Worm (Caenorhabditis elegans) whole organism, young adult: ENCODE data around the gene mam-4.

Experiments used
- F23B12.7 ChIP-seq: sonication (generic microtip); optimal IDR thresholded peaks from 2 replicates; lab custom pipeline; 2017; ENCODE audit warnings: missing genetic modification characterization, mild to moderate bottlenecking, missing compliant biosample characterization, antibody characterized with exemption, moderate library complexity; ENCODE audit not compliant: insufficient read depth
- F57A8.1 ChIP-seq: fragments of 200-800 bp; sonication (Bioruptor generic); optimal IDR thresholded peaks from 2 replicates; lab custom pipeline; 2018; ENCODE audit warnings: mild to moderate bottlenecking, missing genetic modification characterization, moderate library complexity, missing compliant biosample characterization
- T07F8.4 ChIP-seq: sonication (generic microtip); optimal IDR thresholded peaks from 2 replicates; lab custom pipeline; 2016; ENCODE audit warnings: mild to moderate bottlenecking, missing genetic modification characterization, moderate library complexity, missing compliant biosample characterization
- Y67H2A.10 ChIP-seq: fragments of 200-800 bp; sonication (Bioruptor generic); conservative IDR thresholded peaks from 2 replicates; pipeline ENCODE4 v1.3.6; 2022; ENCODE audit warnings: missing genetic modification reagents, missing genetic modification characterization, missing compliant biosample characterization
- akir-1 ChIP-seq: fragments of 200-800 bp; sonication (Bioruptor generic); optimal IDR thresholded peaks from 2 replicates; lab custom pipeline; 2018; ENCODE audit warnings: mild to moderate bottlenecking, missing genetic modification characterization, moderate library complexity, missing compliant biosample characterization
- athp-1 ChIP-seq: sonication (generic microtip); optimal IDR thresholded peaks from 2 replicates; lab custom pipeline; 2017; ENCODE audit warnings: mild to moderate bottlenecking, missing genetic modification characterization, missing compliant biosample characterization
- attf-3 ChIP-seq: fragments of 200-800 bp; sonication (Bioruptor generic); conservative IDR thresholded peaks from 2 replicates; pipeline ENCODE4 v1.3.6; 2022; ENCODE audit warnings: missing genetic modification reagents, missing genetic modification characterization, missing compliant biosample characterization
- cebp-1 ChIP-seq, 2 experiments: fragments of 200-800 bp in 1 of 2; sonication (Bioruptor generic) in 1 of 2; sonication (generic microtip) in 1 of 2; IDR thresholded peaks in 1 of 2; optimal IDR thresholded peaks in 1 of 2; 2 replicates each; pipeline versions ENCODE4 v1.3.6 to Lab custom; 2017 to 2022; ENCODE audit warnings: missing compliant biosample characterization in 2 of 2, missing genetic modification characterization in 2 of 2, mild to moderate bottlenecking in 1 of 2, missing genetic modification reagents in 1 of 2, moderate library complexity in 1 of 2
- dox-1 ChIP-seq: fragments of 200-800 bp; sonication (Bioruptor generic); IDR thresholded peaks from 2 replicates; pipeline ENCODE4 v1.3.6; 2022; ENCODE audit warnings: missing genetic modification reagents, missing genetic modification characterization, missing compliant biosample characterization
- dpl-1 ChIP-seq: fragments of 150-350 bp; optimal IDR thresholded peaks from 2 replicates; lab custom pipeline; 2014; ENCODE audit warnings: missing biosample characterization, missing genetic modification reagents, missing genetic modification characterization
- efl-1 ChIP-seq: fragments of 150-350 bp; optimal IDR thresholded peaks from 2 replicates; lab custom pipeline; 2014; ENCODE audit warnings: missing biosample characterization, missing genetic modification reagents, missing genetic modification characterization
- ets-4 ChIP-seq: fragments of 200-800 bp; sonication (Bioruptor generic); optimal IDR thresholded peaks from 2 replicates; lab custom pipeline; 2018; ENCODE audit warnings: mild to moderate bottlenecking, missing genetic modification characterization, missing compliant biosample characterization
- gei-17 ChIP-seq: fragments of 200-800 bp; sonication (Bioruptor generic); optimal IDR thresholded peaks from 2 replicates; lab custom pipeline; 2018; ENCODE audit warnings: mild to moderate bottlenecking, missing genetic modification characterization, missing compliant biosample characterization
- lin-26 ChIP-seq: fragments of 200-800 bp; sonication (Bioruptor generic); IDR thresholded peaks from 2 replicates; pipeline ENCODE4 v1.3.6; 2022; ENCODE audit warnings: missing genetic modification reagents, missing genetic modification characterization, missing compliant biosample characterization
- lsl-1 ChIP-seq: fragments of 200-800 bp; sonication (Bioruptor generic); optimal IDR thresholded peaks from 2 replicates; lab custom pipeline; 2018; ENCODE audit warnings: mild to moderate bottlenecking, missing genetic modification characterization, moderate library complexity, missing compliant biosample characterization
- madf-3 ChIP-seq: fragments of 200-800 bp; sonication (Bioruptor generic); IDR thresholded peaks from 2 replicates; pipeline ENCODE4 v1.3.6; 2022; ENCODE audit warnings: missing genetic modification reagents, missing genetic modification characterization, missing compliant biosample characterization
- nfya-1 ChIP-seq: sonication (generic microtip); optimal IDR thresholded peaks from 2 replicates; lab custom pipeline; 2017; ENCODE audit warnings: antibody characterized with exemption, missing compliant biosample characterization, missing genetic modification characterization, borderline replicate concordance; ENCODE audit not compliant: insufficient read depth
- nhr-80 ChIP-seq: sonication (generic microtip); optimal IDR thresholded peaks from 2 replicates; lab custom pipeline; 2016; ENCODE audit warnings: missing genetic modification characterization, missing compliant biosample characterization
- pbrm-1 ChIP-seq: fragments of 200-800 bp; sonication (Bioruptor generic); IDR thresholded peaks from 2 replicates; pipeline ENCODE4 v1.3.6; 2022; ENCODE audit warnings: missing genetic modification reagents, missing genetic modification characterization, missing compliant biosample characterization
- pha-4 ChIP-seq: fragments of 150-350 bp; sonication (generic microtip); optimal IDR thresholded peaks from 2 replicates; lab custom pipeline; 2014; ENCODE audit warnings: missing biosample characterization, missing genetic modification reagents, missing genetic modification characterization
- rpc-1 ChIP-seq, 2 experiments: fragments of 150-350 bp in 1 of 2; sonication (generic microtip) in 1 of 2; optimal IDR thresholded peaks; 2 replicates each; lab custom pipeline; 2014 to 2018; ENCODE audit warnings: missing biosample characterization in 1 of 2, missing genetic modification characterization in 1 of 2, missing genetic modification reagents in 1 of 2, missing genotype in 1 of 2
- snpc-4 ChIP-seq, 5 experiments: fragments of 150-350 bp in 1 of 5; sonication (generic microtip) in 4 of 5; optimal IDR thresholded peaks; 2 replicates each; lab custom pipeline; 2014 to 2018; ENCODE audit warnings: missing genetic modification characterization in 5 of 5, missing biosample characterization in 3 of 5, antibody characterized with exemption in 2 of 5, mild to moderate bottlenecking in 2 of 5, missing compliant biosample characterization in 2 of 5, missing genotype in 2 of 5, moderate library complexity in 2 of 5, missing genetic modification reagents in 1 of 5
- tbp1 ChIP-seq: fragments of 200-800 bp; sonication (Bioruptor generic); optimal IDR thresholded peaks from 2 replicates; lab custom pipeline; 2018; ENCODE audit warnings: mild to moderate bottlenecking, missing genetic modification characterization, missing compliant biosample characterization
- unc-62 ChIP-seq: fragments of 150-350 bp; optimal IDR thresholded peaks from 2 replicates; lab custom pipeline; 2014; ENCODE audit warnings: missing biosample characterization, missing genetic modification reagents, missing genetic modification characterization
- zfh-2 ChIP-seq: fragments of 200-800 bp; sonication (Bioruptor generic); conservative IDR thresholded peaks from 2 replicates; pipeline ENCODE4 v1.3.6; 2022; ENCODE audit warnings: missing genetic modification reagents, missing genetic modification characterization, missing compliant biosample characterization
- ztf-26 ChIP-seq: sonication (generic microtip); optimal IDR thresholded peaks from 2 replicates; lab custom pipeline; 2017; ENCODE audit warnings: missing genetic modification characterization, missing compliant biosample characterization
- ztf-28 ChIP-seq: fragments of 200-800 bp; sonication (Bioruptor generic); IDR thresholded peaks from 2 replicates; pipeline ENCODE4 v1.3.6; 2022; ENCODE audit warnings: missing genetic modification reagents, missing genetic modification characterization, missing compliant biosample characterization
- ztf-3 ChIP-seq: fragments of 200-800 bp; sonication (Bioruptor generic); optimal IDR thresholded peaks from 2 replicates; lab custom pipeline; 2018; ENCODE audit warnings: mild to moderate bottlenecking, missing genetic modification characterization, missing compliant biosample characterization

The mam-4 gene

DNA sequence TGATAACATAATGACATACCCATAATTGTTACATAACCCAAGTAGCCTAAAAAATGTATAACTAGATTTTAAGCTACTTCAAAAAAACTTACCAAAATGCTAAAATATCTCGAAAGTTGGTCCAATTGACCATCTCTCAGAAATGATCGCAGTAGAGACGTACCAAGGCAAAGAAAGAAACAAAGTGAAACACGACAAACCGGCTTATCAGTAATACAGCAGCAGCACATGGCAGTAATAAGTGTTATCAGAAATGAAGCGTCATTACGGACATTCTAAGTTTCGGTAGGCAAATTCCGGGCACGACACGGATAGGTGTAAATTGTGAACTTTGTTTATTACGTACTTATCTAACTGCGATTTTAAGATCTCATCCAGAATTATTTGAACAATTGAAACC lies 17.5 kb downstream of the mam-4 start, which contains the start of gene cln-3.1:
Gene cln-3.1 (minus strand): TSS at position 171 of the 400 bp plus-strand sequence.
- TF ChIP-seq nhr-80 (tag; lab: Kevin White, UChicago) (peak; percentile 61), rpc-1 (optimal IDR thresholded peaks at IDR 0.05; lab: Kevin White, UChicago) (no peak), rpc-1 (tag; optimal IDR thresholded peaks at IDR 0.05; lab: Kevin White, UChicago) (no peak)

DNA sequence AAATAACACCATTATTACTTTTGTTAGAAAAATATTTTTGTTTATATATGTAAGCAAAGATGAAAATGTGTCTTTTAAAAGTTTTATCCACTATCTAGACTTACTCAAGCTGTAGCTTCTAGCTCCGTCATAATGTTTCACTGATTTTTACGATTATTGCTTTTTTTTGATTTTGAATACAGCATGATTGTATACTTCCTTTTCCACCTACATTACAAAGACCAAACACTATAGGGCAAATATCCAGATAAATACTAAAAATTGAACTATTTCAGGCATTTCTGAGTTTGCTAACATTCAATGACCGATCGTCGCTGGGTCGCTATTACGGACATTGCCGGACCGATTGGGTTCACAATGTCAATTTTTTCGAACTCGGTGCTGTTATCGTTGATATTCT lies 18.7 kb downstream of the mam-4 start, which contains the start of gene str-116:
Gene str-116 (plus strand): TSS at position 301 of the 400 bp plus-strand sequence.
- TF ChIP-seq snpc-4 (GFP tag; optimal IDR thresholded peaks at IDR 0.05; lab: Kevin White, UChicago) (no peak), snpc-4 (tag; optimal IDR thresholded peaks at IDR 0.05; lab: Kevin White, UChicago) (no peak), efl-1 (GFP tag; lab: Kevin White, UChicago) (no peak), F23B12.7 (tag; lab: Kevin White, UChicago) (no peak), T07F8.4 (tag; lab: Kevin White, UChicago) (no peak), athp-1 (tag; lab: Kevin White, UChicago) (no peak), cebp-1 (GFP tag; IDR thresholded peaks at IDR 0.05; lab: Robert Waterston, UW) (no peak), cebp-1 (tag; optimal IDR thresholded peaks at IDR 0.05; lab: Kevin White, UChicago) (no peak)

DNA sequence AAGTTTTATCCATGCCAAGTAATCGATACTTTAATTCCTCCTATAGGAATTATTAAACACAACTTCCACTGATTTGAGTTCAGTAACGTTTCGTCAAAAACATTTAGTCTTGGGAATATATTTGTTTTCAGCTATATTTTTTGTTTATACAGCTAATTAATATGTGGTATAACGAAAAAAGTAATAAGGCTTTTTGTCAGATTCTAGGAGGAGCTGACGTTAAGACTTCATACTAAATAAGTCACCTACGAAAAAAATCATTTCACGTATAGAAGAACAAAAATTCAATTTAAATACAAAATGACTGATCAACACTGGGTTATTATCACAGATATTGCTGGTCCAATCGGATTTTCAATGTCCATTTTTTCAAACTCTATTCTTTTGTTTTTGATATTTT lies 20.8 kb downstream of the mam-4 start, which contains the start of gene str-115:
Gene str-115 (plus strand): TSS at position 301 of the 400 bp plus-strand sequence.
- TF ChIP-seq ztf-26 (tag; lab: Kevin White, UChicago) (no peak), zfh-2 (GFP tag; lab: Robert Waterston, UW) (no peak), lin-26 (GFP tag; lab: Robert Waterston, UW) (no peak), lsl-1 (GFP tag; lab: Kevin White, UChicago) (no peak), tbp1 (no peak), cebp-1 (GFP tag; IDR thresholded peaks at IDR 0.05; lab: Robert Waterston, UW) (no peak), cebp-1 (tag; optimal IDR thresholded peaks at IDR 0.05; lab: Kevin White, UChicago) (no peak), ztf-3 (GFP tag; lab: Kevin White, UChicago) (no peak), ztf-28 (GFP tag; lab: Robert Waterston, UW) (no peak), nfya-1 (tag; lab: Kevin White, UChicago) (no peak), gei-17 (no peak), pbrm-1 (GFP tag; lab: Robert Waterston, UW) (no peak), akir-1 (GFP tag; lab: Kevin White, UChicago) (no peak), dox-1 (GFP tag; lab: Robert Waterston, UW) (no peak), dpl-1 (no peak)

DNA sequence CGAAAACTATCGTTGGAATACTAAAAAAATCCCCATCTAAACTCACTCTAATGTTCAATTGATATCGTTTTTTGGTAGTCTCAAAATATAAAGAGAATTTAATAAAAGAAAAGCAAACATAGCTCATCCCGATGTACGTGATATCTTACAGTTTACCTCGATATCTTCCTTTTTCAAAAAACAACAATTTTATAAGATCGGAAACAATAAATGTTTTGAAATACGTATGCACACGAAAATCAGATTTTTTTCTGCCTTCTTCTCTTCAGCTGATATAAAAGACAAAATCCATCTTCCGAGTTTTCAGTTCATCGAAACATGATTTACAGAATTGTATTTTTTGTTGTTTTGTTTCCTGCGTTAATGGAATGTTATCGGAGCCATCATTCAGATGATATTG lies 23.1 kb downstream of the mam-4 start, which contains the start of gene clec-222:
Gene clec-222 (plus strand): TSS at position 301 of the 400 bp plus-strand sequence.
- TF ChIP-seq unc-62 (GFP tag; lab: Kevin White, UChicago) (no peak), madf-3 (GFP tag; lab: Robert Waterston, UW) (no peak), pha-4 (no peak), attf-3 (no peak), F57A8.1 (GFP tag; lab: Kevin White, UChicago) (no peak), athp-1 (tag; lab: Kevin White, UChicago) (no peak)

DNA sequence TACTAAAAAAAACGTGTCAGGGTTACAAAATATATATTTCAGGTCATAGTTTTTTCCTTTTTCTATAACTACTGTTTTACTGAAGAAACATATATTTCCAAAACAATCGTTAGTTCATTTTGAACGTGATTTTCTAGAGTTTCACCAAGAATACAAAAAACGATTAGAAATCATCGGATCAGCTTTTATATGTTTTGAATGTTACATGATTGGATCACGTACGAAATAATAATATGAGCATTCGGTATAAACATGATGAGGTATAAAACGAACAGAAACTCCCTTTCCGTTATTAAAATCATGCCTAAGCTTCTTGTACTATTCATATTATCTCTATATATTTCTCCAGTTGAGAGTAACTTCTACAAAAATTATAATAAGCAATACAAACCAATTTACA lies 24.9 kb downstream of the mam-4 start, which contains the start of gene clec-223:
Gene clec-223 (plus strand): TSS at position 301 of the 400 bp plus-strand sequence.
- no peak for TF ChIP-seq ets-4 (GFP tag; lab: Kevin White, UChicago)
- TF ChIP-seq Y67H2A.10, result no peak
